Worm (Caenorhabditis elegans) whole organism, L1 larva: Measurements from ENCODE around the gene srj-23.

Experiments used
- C16A3.4 ChIP-seq: fragments of 150-350 bp; optimal IDR thresholded peaks from 2 replicates; lab custom pipeline; 2014; ENCODE audit warnings: missing biosample characterization, missing genetic modification characterization
- C34B4.2 ChIP-seq: sonication (generic microtip); optimal IDR thresholded peaks from 2 replicates; lab custom pipeline; 2017; ENCODE audit warnings: mild to moderate bottlenecking, missing genetic modification characterization, missing compliant biosample characterization
- F16B12.6 ChIP-seq: fragments of 150-350 bp; optimal IDR thresholded peaks from 2 replicates; lab custom pipeline; 2014; ENCODE audit warnings: missing biosample characterization, missing genetic modification characterization
- aha-1 ChIP-seq: fragments of 150-350 bp; optimal IDR thresholded peaks from 2 replicates; lab custom pipeline; 2014; ENCODE audit warnings: missing biosample characterization, missing genetic modification characterization
- alr-1 ChIP-seq: fragments of 200-800 bp; sonication (Bioruptor generic); optimal IDR thresholded peaks from 2 replicates; lab custom pipeline; 2018; ENCODE audit warnings: borderline replicate concordance, mild to moderate bottlenecking, missing genetic modification characterization, missing compliant biosample characterization
- aly-2 ChIP-seq: fragments of 150-350 bp; optimal IDR thresholded peaks from 2 replicates; lab custom pipeline; 2014; ENCODE audit warnings: missing biosample characterization, missing genetic modification characterization
- blmp-1 ChIP-seq: fragments of 150-350 bp; optimal IDR thresholded peaks from 2 replicates; lab custom pipeline; 2014; ENCODE audit warnings: missing biosample characterization, missing genetic modification characterization
- ceh-63 ChIP-seq: fragments of 200-800 bp; sonication (Bioruptor generic); optimal IDR thresholded peaks from 2 replicates; lab custom pipeline; 2018; ENCODE audit warnings: mild to moderate bottlenecking, missing genetic modification characterization, missing compliant biosample characterization
- ceh-8 ChIP-seq: fragments of 200-800 bp; sonication (Bioruptor generic); optimal IDR thresholded peaks from 2 replicates; lab custom pipeline; 2018; ENCODE audit warnings: mild to moderate bottlenecking, missing genetic modification characterization, moderate library complexity, missing compliant biosample characterization
- ces-1 ChIP-seq: fragments of 150-350 bp; optimal IDR thresholded peaks from 2 replicates; lab custom pipeline; 2014; ENCODE audit warnings: missing biosample characterization, missing genetic modification reagents, missing genetic modification characterization
- dpl-1 ChIP-seq, 3 experiments: fragments of 150-350 bp in 2 of 3; sonication (generic microtip) in 1 of 3; optimal IDR thresholded peaks; 2 replicates each; lab custom pipeline; 2014 to 2017; ENCODE audit warnings: missing biosample characterization in 3 of 3, missing genetic modification characterization in 3 of 3, missing genetic modification reagents in 3 of 3
- dsc-1 ChIP-seq: sonication (generic microtip); optimal IDR thresholded peaks from 2 replicates; lab custom pipeline; 2016; ENCODE audit warnings: mild to moderate bottlenecking, missing genetic modification characterization, missing compliant biosample characterization
- egl-13 ChIP-seq: sonication (generic microtip); optimal IDR thresholded peaks from 2 replicates; lab custom pipeline; 2016; ENCODE audit warnings: missing genotype, missing genetic modification reagents, missing genetic modification characterization, missing compliant biosample characterization
- egl-27 ChIP-seq, 2 experiments: fragments of 150-350 bp in 1 of 2; sonication (generic microtip); optimal IDR thresholded peaks; 3 replicates each; lab custom pipeline; 2017 to 2018; ENCODE audit warnings: missing biosample characterization in 2 of 2, missing genetic modification characterization in 2 of 2, missing genetic modification reagents in 2 of 2
- elt-3 ChIP-seq, 6 experiments: fragments of 150-350 bp in 1 of 6; sonication (generic microtip); optimal IDR thresholded peaks; 2 replicates each; lab custom pipeline; 2017 to 2018; ENCODE audit warnings: missing biosample characterization in 6 of 6, missing genetic modification characterization in 6 of 6, inconsistent platforms in 1 of 6
- fkh-10 ChIP-seq: sonication (generic microtip); optimal IDR thresholded peaks from 2 replicates; lab custom pipeline; 2017; ENCODE audit warnings: missing biosample characterization, missing genetic modification reagents, missing genetic modification characterization
- fos-1 ChIP-seq: fragments of 150-350 bp; optimal IDR thresholded peaks from 2 replicates; lab custom pipeline; 2014; ENCODE audit warnings: missing biosample characterization, missing genetic modification characterization
- hlh-17 ChIP-seq: fragments of 200-800 bp; sonication (Bioruptor generic); optimal IDR thresholded peaks from 2 replicates; lab custom pipeline; 2018; ENCODE audit warnings: missing genetic modification characterization, mild to moderate bottlenecking, missing compliant biosample characterization, moderate library complexity, borderline replicate concordance
- irx-1 ChIP-seq: sonication (generic microtip); optimal IDR thresholded peaks from 2 replicates; lab custom pipeline; 2016; ENCODE audit warnings: missing genetic modification characterization, missing compliant biosample characterization
- isw-1 ChIP-seq: fragments of 200-800 bp; sonication (Bioruptor generic); IDR thresholded peaks from 2 replicates; pipeline ENCODE4 v1.3.6; 2022; ENCODE audit warnings: missing genetic modification characterization, missing compliant biosample characterization
- jun-1 ChIP-seq: fragments of 150-350 bp; optimal IDR thresholded peaks from 2 replicates; lab custom pipeline; 2014; ENCODE audit warnings: missing biosample characterization, missing genetic modification reagents, missing genetic modification characterization
- lin-13 ChIP-seq: fragments of 150-350 bp; optimal IDR thresholded peaks from 2 replicates; lab custom pipeline; 2014; ENCODE audit warnings: missing biosample characterization, missing genetic modification reagents, missing genetic modification characterization
- lin-14 ChIP-seq: fragments of 200-800 bp; sonication (Bioruptor generic); optimal IDR thresholded peaks from 2 replicates; lab custom pipeline; 2018; ENCODE audit warnings: mild to moderate bottlenecking, missing genetic modification characterization, moderate library complexity, missing compliant biosample characterization
- lin-15B ChIP-seq: fragments of 150-350 bp; sonication (generic microtip); optimal IDR thresholded peaks from 3 replicates; lab custom pipeline; 2014; ENCODE audit warnings: missing biosample characterization, missing genetic modification characterization
- lin-39 ChIP-seq: fragments of 150-350 bp; optimal IDR thresholded peaks from 2 replicates; lab custom pipeline; 2014; ENCODE audit warnings: missing biosample characterization, missing genetic modification reagents, missing genetic modification characterization
- mdl-1 ChIP-seq, 2 experiments: fragments of 150-350 bp; optimal IDR thresholded peaks; 2 replicates each; lab custom pipeline; 2014 to 2017; ENCODE audit warnings: missing biosample characterization in 2 of 2, missing genetic modification characterization in 2 of 2, inconsistent platforms in 1 of 2
- mef-2 ChIP-seq: fragments of 150-350 bp; optimal IDR thresholded peaks from 2 replicates; lab custom pipeline; 2014; ENCODE audit warnings: missing biosample characterization, missing genetic modification characterization
- mep-1 ChIP-seq: fragments of 150-350 bp; optimal IDR thresholded peaks from 2 replicates; lab custom pipeline; 2014; ENCODE audit warnings: missing biosample characterization, missing genetic modification characterization
- nhr-11 ChIP-seq: fragments of 150-350 bp; optimal IDR thresholded peaks from 2 replicates; lab custom pipeline; 2014; ENCODE audit warnings: missing biosample characterization, missing genetic modification characterization
- nhr-20 ChIP-seq: sonication (generic microtip); optimal IDR thresholded peaks from 2 replicates; lab custom pipeline; 2016; ENCODE audit warnings: mild to moderate bottlenecking, missing genetic modification characterization, missing compliant biosample characterization
- nhr-47 ChIP-seq: sonication (generic microtip); optimal IDR thresholded peaks from 2 replicates; lab custom pipeline; 2016; ENCODE audit warnings: mild to moderate bottlenecking, missing genetic modification characterization, moderate library complexity, missing compliant biosample characterization
- nhr-71 ChIP-seq: sonication (generic microtip); optimal IDR thresholded peaks from 2 replicates; lab custom pipeline; 2016; ENCODE audit warnings: mild to moderate bottlenecking, missing genetic modification characterization, moderate library complexity, missing compliant biosample characterization
- nhr-85 ChIP-seq: sonication (generic microtip); peaks from one replicate; lab custom pipeline; 2016; ENCODE audit warnings: missing genetic modification characterization, inconsistent platforms, missing compliant biosample characterization
- pag-3 ChIP-seq: sonication (generic microtip); optimal IDR thresholded peaks from 2 replicates; lab custom pipeline; 2017; ENCODE audit warnings: missing genetic modification characterization, mild to moderate bottlenecking, missing compliant biosample characterization, antibody characterized with exemption, borderline replicate concordance; ENCODE audit not compliant: insufficient read depth
- pax-3 ChIP-seq: fragments of 200-800 bp; sonication (Bioruptor generic); optimal IDR thresholded peaks from 2 replicates; lab custom pipeline; 2018; ENCODE audit warnings: mild to moderate bottlenecking, missing genetic modification characterization, moderate library complexity, missing compliant biosample characterization
- rnt-1 ChIP-seq: sonication (generic microtip); optimal IDR thresholded peaks from 2 replicates; lab custom pipeline; 2016; ENCODE audit warnings: mild to moderate bottlenecking, missing genetic modification characterization, moderate library complexity, missing compliant biosample characterization
- skn-1 ChIP-seq: fragments of 150-350 bp; optimal IDR thresholded peaks from 2 replicates; lab custom pipeline; 2014; ENCODE audit warnings: missing biosample characterization, missing genetic modification characterization
- sptf-1 ChIP-seq: fragments of 150-350 bp; optimal IDR thresholded peaks from 2 replicates; lab custom pipeline; 2014; ENCODE audit warnings: missing biosample characterization, missing genetic modification characterization
- sup-37 ChIP-seq: fragments of 200-800 bp; sonication (Bioruptor generic); optimal IDR thresholded peaks from 2 replicates; lab custom pipeline; 2018; ENCODE audit warnings: mild to moderate bottlenecking, missing genetic modification characterization, missing compliant biosample characterization
- swsn-7 ChIP-seq: sonication (generic microtip); optimal IDR thresholded peaks from 2 replicates; lab custom pipeline; 2016; ENCODE audit warnings: missing genetic modification characterization, missing compliant biosample characterization
- unc-30 ChIP-seq: sonication (generic microtip); optimal IDR thresholded peaks from 2 replicates; lab custom pipeline; 2017; ENCODE audit warnings: missing biosample characterization, missing genetic modification characterization
- unc-62 ChIP-seq: fragments of 150-350 bp; optimal IDR thresholded peaks from 2 replicates; lab custom pipeline; 2014; ENCODE audit warnings: missing biosample characterization, missing genetic modification reagents, missing genetic modification characterization
- unc-86 ChIP-seq: sonication (generic microtip); optimal IDR thresholded peaks from 2 replicates; lab custom pipeline; 2016; ENCODE audit warnings: missing genetic modification characterization, missing compliant biosample characterization
- xbp-1 ChIP-seq: sonication (generic microtip); optimal IDR thresholded peaks from 2 replicates; lab custom pipeline; 2016; ENCODE audit warnings: missing genetic modification characterization, missing compliant biosample characterization
- zag-1 ChIP-seq: fragments of 150-350 bp; optimal IDR thresholded peaks from 2 replicates; lab custom pipeline; 2014; ENCODE audit warnings: missing biosample characterization, missing genetic modification characterization
- zip-4 ChIP-seq: fragments of 200-800 bp; sonication (Bioruptor generic); optimal IDR thresholded peaks from 2 replicates; lab custom pipeline; 2018; ENCODE audit warnings: mild to moderate bottlenecking, missing genetic modification characterization, moderate library complexity, missing compliant biosample characterization

srj-23 gene

ce11 chrV:1471078-1471969, 19.9 kb downstream of the srj-23 start (continued):
- TF ChIP-seq nhr-11 (tag; lab: Kevin White, UChicago) (no peak), swsn-7 (tag; lab: Kevin White, UChicago) (peak; percentile 71), fos-1 (tag; lab: Kevin White, UChicago) (no peak), aly-2 (peak; percentile 50), C34B4.2 (no peak), hlh-17 (GFP tag; lab: Kevin White, UChicago) (no peak), lin-15B (peak; percentile 86), rnt-1 (tag; lab: Kevin White, UChicago) (peak; percentile 41), dsc-1 (tag; lab: Kevin White, UChicago) (peak; percentile 69), unc-62 (no peak), mdl-1 (tag; optimal IDR thresholded peaks at IDR 0.05; lab: Kevin White, UChicago) (peak in 1 of 2 experiments; percentile 36), blmp-1 (tag; lab: Kevin White, UChicago) (peak; percentile 61), nhr-47 (tag; lab: Kevin White, UChicago) (peak; percentile 83), ceh-8 (GFP tag; lab: Kevin White, UChicago) (peak; percentile 18), fkh-10 (GFP tag; lab: Kevin White, UChicago) (peak; percentile 31), egl-13 (tag; lab: Kevin White, UChicago) (peak; percentile 42)

ce11 chrV:1471977-1472376, 20.5 kb downstream of the srj-23 start:
- TF ChIP-seq alr-1 (tag; lab: Kevin White, UChicago) = no peak
- no peak for TF ChIP-seq lin-13 (GFP tag; lab: Kevin White, UChicago)
- peak; percentile 10 for TF ChIP-seq skn-1 (tag; lab: Kevin White, UChicago)
- TF ChIP-seq zip-4 (GFP tag; lab: Kevin White, UChicago) = peak; percentile 58
- TF ChIP-seq swsn-7 (tag; lab: Kevin White, UChicago) = no peak

ce11 chrV:1472569-1472968, 21.1 kb downstream of the srj-23 start:
- peak; percentile 16 for TF ChIP-seq nhr-71
- TF ChIP-seq unc-30 (tag; lab: Kevin White, UChicago) = no peak
- no peak for TF ChIP-seq egl-27 (tag; optimal IDR thresholded peaks at IDR 0.05; lab: Kevin White, UChicago)
- no peak for TF ChIP-seq pax-3 (tag; lab: Kevin White, UChicago)
- no peak for TF ChIP-seq jun-1 (tag; lab: Kevin White, UChicago)
- no peak for TF ChIP-seq sptf-1 (tag; lab: Kevin White, UChicago)
- no peak for TF ChIP-seq elt-3 (tag; optimal IDR thresholded peaks at IDR 0.05; lab: Kevin White, UChicago)
- no peak for TF ChIP-seq ceh-63
- no peak for TF ChIP-seq mef-2 (tag; lab: Kevin White, UChicago)
- TF ChIP-seq irx-1 (tag; lab: Kevin White, UChicago) = no peak
- no peak for TF ChIP-seq unc-62
- TF ChIP-seq xbp-1 (tag; lab: Kevin White, UChicago) = no peak
- TF ChIP-seq C16A3.4 = no peak
- no peak for TF ChIP-seq nhr-20 (tag; lab: Kevin White, UChicago)
- TF ChIP-seq mep-1 (tag; lab: Kevin White, UChicago) = peak; percentile 48
- no peak for TF ChIP-seq unc-86 (tag; lab: Kevin White, UChicago)
- no peak for TF ChIP-seq pag-3 (tag; lab: Kevin White, UChicago)
- TF ChIP-seq lin-39 (tag; lab: Kevin White, UChicago) = no peak
- TF ChIP-seq sup-37 (GFP tag; lab: Kevin White, UChicago) = no peak
- no peak for TF ChIP-seq fkh-10 (GFP tag; lab: Kevin White, UChicago)
- no peak for TF ChIP-seq dpl-1 (GFP tag; optimal IDR thresholded peaks at IDR 0.05; lab: Kevin White, UChicago)
- TF ChIP-seq lin-14 (GFP tag; lab: Kevin White, UChicago) = peak; percentile 71
- TF ChIP-seq isw-1 (GFP tag; lab: Robert Waterston, UW) = no peak
- no peak for TF ChIP-seq zag-1 (tag; lab: Kevin White, UChicago)
- peak; percentile 36 for TF ChIP-seq dsc-1 (tag; lab: Kevin White, UChicago)
- no peak for TF ChIP-seq F16B12.6 (tag; lab: Kevin White, UChicago)
- no peak for TF ChIP-seq ces-1 (GFP tag; lab: Kevin White, UChicago)
- TF ChIP-seq mdl-1 (tag; optimal IDR thresholded peaks at IDR 0.05; lab: Kevin White, UChicago) = no peak
- no peak for TF ChIP-seq aha-1 (tag; lab: Kevin White, UChicago)
- TF ChIP-seq nhr-85 (tag; lab: Kevin White, UChicago) = peak; percentile 73
- no peak for TF ChIP-seq C34B4.2
